Worm (Caenorhabditis elegans) whole organism, L1 larva: ENCODE results near the gene nhr-277.

ENCODE experiments used
- C04F5.9 ChIP-seq: sonication (generic microtip); optimal IDR thresholded peaks from 2 replicates; lab custom pipeline; 2016; ENCODE audit warnings: missing genetic modification characterization, missing compliant biosample characterization
- F16B12.6 ChIP-seq: fragments of 150-350 bp; optimal IDR thresholded peaks from 2 replicates; lab custom pipeline; 2014; ENCODE audit warnings: missing biosample characterization, missing genetic modification characterization
- alr-1 ChIP-seq: fragments of 200-800 bp; sonication (Bioruptor generic); optimal IDR thresholded peaks from 2 replicates; lab custom pipeline; 2018; ENCODE audit warnings: borderline replicate concordance, mild to moderate bottlenecking, missing genetic modification characterization, missing compliant biosample characterization
- ces-1 ChIP-seq: fragments of 150-350 bp; optimal IDR thresholded peaks from 2 replicates; lab custom pipeline; 2014; ENCODE audit warnings: missing biosample characterization, missing genetic modification reagents, missing genetic modification characterization
- dsc-1 ChIP-seq: sonication (generic microtip); optimal IDR thresholded peaks from 2 replicates; lab custom pipeline; 2016; ENCODE audit warnings: mild to moderate bottlenecking, missing genetic modification characterization, missing compliant biosample characterization
- efl-1 ChIP-seq, 4 experiments: fragments of 150-350 bp; optimal IDR thresholded peaks in 3 of 4; peaks in 1 of 4; 1 replicate in 1 of 4; 2 replicates in 3 of 4; lab custom pipeline; 2014; ENCODE audit warnings: missing biosample characterization in 2 of 4, missing genetic modification characterization in 2 of 4, missing genetic modification reagents in 2 of 4
- egl-13 ChIP-seq: sonication (generic microtip); optimal IDR thresholded peaks from 2 replicates; lab custom pipeline; 2016; ENCODE audit warnings: missing genotype, missing genetic modification reagents, missing genetic modification characterization, missing compliant biosample characterization
- fkh-8 ChIP-seq: sonication (generic microtip); optimal IDR thresholded peaks from 2 replicates; lab custom pipeline; 2016; ENCODE audit warnings: mild to moderate bottlenecking, missing genetic modification characterization, missing compliant biosample characterization
- hlh-4 ChIP-seq: sonication (generic microtip); optimal IDR thresholded peaks from 2 replicates; lab custom pipeline; 2016; ENCODE audit warnings: mild to moderate bottlenecking, missing genetic modification characterization, missing compliant biosample characterization
- hpl-2 ChIP-seq: fragments of 150-350 bp; optimal IDR thresholded peaks from 2 replicates; lab custom pipeline; 2014; ENCODE audit warnings: missing biosample characterization, missing genetic modification reagents, missing genetic modification characterization
- isw-1 ChIP-seq: fragments of 200-800 bp; sonication (Bioruptor generic); IDR thresholded peaks from 2 replicates; pipeline ENCODE4 v1.3.6; 2022; ENCODE audit warnings: missing genetic modification characterization, missing compliant biosample characterization
- lin-13 ChIP-seq: fragments of 150-350 bp; optimal IDR thresholded peaks from 2 replicates; lab custom pipeline; 2014; ENCODE audit warnings: missing biosample characterization, missing genetic modification reagents, missing genetic modification characterization
- lin-14 ChIP-seq: fragments of 200-800 bp; sonication (Bioruptor generic); optimal IDR thresholded peaks from 2 replicates; lab custom pipeline; 2018; ENCODE audit warnings: mild to moderate bottlenecking, missing genetic modification characterization, moderate library complexity, missing compliant biosample characterization
- lin-39 ChIP-seq: fragments of 150-350 bp; optimal IDR thresholded peaks from 2 replicates; lab custom pipeline; 2014; ENCODE audit warnings: missing biosample characterization, missing genetic modification reagents, missing genetic modification characterization
- lir-3 ChIP-seq: sonication (generic microtip); optimal IDR thresholded peaks from 2 replicates; lab custom pipeline; 2016; ENCODE audit warnings: mild to moderate bottlenecking, missing genetic modification characterization, moderate library complexity, missing compliant biosample characterization; ENCODE audit not compliant: poor library complexity
- lsy-2 ChIP-seq, 2 experiments: fragments of 150-350 bp; optimal IDR thresholded peaks; 2 replicates each; lab custom pipeline; 2014; ENCODE audit warnings: missing biosample characterization in 2 of 2, missing genetic modification characterization in 2 of 2
- mab-9 ChIP-seq: fragments of 200-800 bp; sonication (Bioruptor generic); IDR thresholded peaks from 2 replicates; pipeline ENCODE4 v1.3.6; 2022; ENCODE audit warnings: missing genetic modification reagents, missing genetic modification characterization, missing compliant biosample characterization
- mef-2 ChIP-seq: fragments of 150-350 bp; optimal IDR thresholded peaks from 2 replicates; lab custom pipeline; 2014; ENCODE audit warnings: missing biosample characterization, missing genetic modification characterization
- mep-1 ChIP-seq: fragments of 150-350 bp; optimal IDR thresholded peaks from 2 replicates; lab custom pipeline; 2014; ENCODE audit warnings: missing biosample characterization, missing genetic modification characterization
- nhr-11 ChIP-seq: fragments of 150-350 bp; optimal IDR thresholded peaks from 2 replicates; lab custom pipeline; 2014; ENCODE audit warnings: missing biosample characterization, missing genetic modification characterization
- nhr-19 ChIP-seq: fragments of 200-800 bp; sonication (Bioruptor generic); conservative IDR thresholded peaks from 2 replicates; pipeline ENCODE4 v1.3.6; 2022; ENCODE audit warnings: missing genetic modification characterization, missing compliant biosample characterization
- nhr-20 ChIP-seq: sonication (generic microtip); optimal IDR thresholded peaks from 2 replicates; lab custom pipeline; 2016; ENCODE audit warnings: mild to moderate bottlenecking, missing genetic modification characterization, missing compliant biosample characterization
- nhr-28 ChIP-seq: fragments of 150-350 bp; optimal IDR thresholded peaks from 2 replicates; lab custom pipeline; 2014; ENCODE audit warnings: missing biosample characterization, missing genetic modification characterization
- nhr-47 ChIP-seq: sonication (generic microtip); optimal IDR thresholded peaks from 2 replicates; lab custom pipeline; 2016; ENCODE audit warnings: mild to moderate bottlenecking, missing genetic modification characterization, moderate library complexity, missing compliant biosample characterization
- nhr-71 ChIP-seq: sonication (generic microtip); optimal IDR thresholded peaks from 2 replicates; lab custom pipeline; 2016; ENCODE audit warnings: mild to moderate bottlenecking, missing genetic modification characterization, moderate library complexity, missing compliant biosample characterization
- nhr-85 ChIP-seq: sonication (generic microtip); peaks from one replicate; lab custom pipeline; 2016; ENCODE audit warnings: missing genetic modification characterization, inconsistent platforms, missing compliant biosample characterization
- pax-3 ChIP-seq: fragments of 200-800 bp; sonication (Bioruptor generic); optimal IDR thresholded peaks from 2 replicates; lab custom pipeline; 2018; ENCODE audit warnings: mild to moderate bottlenecking, missing genetic modification characterization, moderate library complexity, missing compliant biosample characterization
- skn-1 ChIP-seq: fragments of 150-350 bp; optimal IDR thresholded peaks from 2 replicates; lab custom pipeline; 2014; ENCODE audit warnings: missing biosample characterization, missing genetic modification characterization
- snu-23 ChIP-seq: sonication (generic microtip); optimal IDR thresholded peaks from 2 replicates; lab custom pipeline; 2016; ENCODE audit warnings: missing genetic modification characterization, missing compliant biosample characterization
- swsn-7 ChIP-seq: sonication (generic microtip); optimal IDR thresholded peaks from 2 replicates; lab custom pipeline; 2016; ENCODE audit warnings: missing genetic modification characterization, missing compliant biosample characterization
- tbx-2 ChIP-seq: sonication (generic microtip); optimal IDR thresholded peaks from 2 replicates; lab custom pipeline; 2016; ENCODE audit warnings: missing genetic modification characterization, missing compliant biosample characterization
- tlp-1 ChIP-seq: fragments of 150-350 bp; optimal IDR thresholded peaks from 2 replicates; lab custom pipeline; 2014; ENCODE audit warnings: missing biosample characterization, missing genetic modification characterization
- unc-130 ChIP-seq: fragments of 150-350 bp; optimal IDR thresholded peaks from 2 replicates; lab custom pipeline; 2017; ENCODE audit warnings: missing biosample characterization, missing genetic modification characterization, inconsistent platforms

Gene nhr-277

ce11 chrIV:2729957-2730356 is 12.8 kb upstream of the nhr-277 start, which contains the start of gene Y94H6A.2:
Gene Y94H6A.2, plus strand, starts transcription at chrIV:2730292.
- TF ChIP-seq nhr-11 (no peak), isw-1 (GFP tag; lab: Robert Waterston, UW) (no peak), F16B12.6 (no peak), snu-23 (GFP tag; lab: Kevin White, UChicago) (no peak), lin-13 (GFP tag; lab: Kevin White, UChicago) (no peak), ces-1 (GFP tag; lab: Kevin White, UChicago) (no peak), tbx-2 (no peak)

ce11 chrIV:2734675-2735074 is 8.1 kb upstream of the nhr-277 start:
- TF ChIP-seq swsn-7 (tag; lab: Kevin White, UChicago) (peak; percentile 44), mep-1 (no peak), nhr-11 (peak; percentile 3), lin-39 (tag; lab: Kevin White, UChicago) (no peak), nhr-71 (tag; lab: Kevin White, UChicago) (peak; percentile 79), nhr-20 (peak; percentile 37), lir-3 (tag; lab: Kevin White, UChicago) (no peak), lsy-2 (tag; optimal IDR thresholded peaks at IDR 0.05; lab: Kevin White, UChicago) (peak in 1 of 2 experiments; percentile 23), mef-2 (tag; lab: Kevin White, UChicago) (no peak), hpl-2 (GFP tag; lab: Kevin White, UChicago) (no peak), dsc-1 (tag; lab: Kevin White, UChicago) (peak; percentile 87), nhr-47 (peak; percentile 75), tlp-1 (no peak), fkh-8 (tag; lab: Kevin White, UChicago) (peak; percentile 93), lin-14 (GFP tag; lab: Kevin White, UChicago) (peak; percentile 47), egl-13 (tag; lab: Kevin White, UChicago) (no peak), skn-1 (tag; lab: Kevin White, UChicago) (no peak), hlh-4 (peak; percentile 39)
- TF ChIP-seq, all 84 proteins: peak for 10

DNA sequence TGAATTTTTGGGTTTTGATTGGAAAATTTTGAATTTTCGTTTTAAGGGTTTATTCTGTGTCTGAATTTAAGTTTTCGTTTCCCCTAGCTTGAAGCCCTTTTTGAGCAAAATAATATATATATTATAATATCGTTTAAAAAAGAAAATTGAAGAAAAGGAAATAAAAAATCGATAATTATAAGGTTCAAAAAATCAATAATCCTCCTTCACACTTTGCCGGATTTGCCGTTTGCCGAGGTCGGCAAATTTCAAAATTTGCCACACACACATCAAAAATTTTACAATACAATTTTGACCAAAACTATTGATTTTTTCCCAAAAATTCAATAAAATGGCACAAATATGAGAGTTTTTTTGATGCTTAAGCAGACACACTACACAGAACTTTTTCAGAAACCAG is 6.2 kb upstream of the nhr-277 start:
- TF ChIP-seq mab-9 (no peak), pax-3 (no peak), C04F5.9 (no peak), F16B12.6 (no peak), unc-130 (tag; lab: Kevin White, UChicago) (no peak), nhr-47 (no peak), nhr-85 (tag; lab: Kevin White, UChicago) (no peak), nhr-28 (tag; lab: Kevin White, UChicago) (no peak), lir-3 (tag; lab: Kevin White, UChicago) (no peak), lsy-2 (tag; optimal IDR thresholded peaks at IDR 0.05; lab: Kevin White, UChicago) (no peak), nhr-19 (GFP tag; lab: Robert Waterston, UW) (no peak), alr-1 (tag; lab: Kevin White, UChicago) (no peak)

- TF ChIP-seq fkh-8 (tag; lab: Kevin White, UChicago) = no peak
- no peak for TF ChIP-seq efl-1 (optimal IDR thresholded peaks at IDR 0.05; lab: Kevin White, UChicago)
- TF ChIP-seq efl-1 (GFP tag; optimal IDR thresholded peaks at IDR 0.05 in 1 of 2; lab: Kevin White, UChicago) = peak in 1 of 2 experiments; percentile 40
- TF ChIP-seq, all 84 proteins: peak for 1
Observed at ce11 chrIV:2738466-2738865, 4.3 kb upstream of the nhr-277 start.

- TF ChIP-seq nhr-19 (GFP tag; lab: Robert Waterston, UW) = peak; percentile 17; the same call in 1 of the 2 replicates
Observed at ce11 chrIV:2740035-2740434, 2.8 kb upstream of the nhr-277 start.
